Worm (Caenorhabditis elegans) whole organism, late embryonic: ENCODE results near the gene F59G1.8.

Experiments
- F13H6.1 ChIP-seq: sonication (generic microtip); optimal IDR thresholded peaks from 2 replicates; lab custom pipeline; 2016; ENCODE audit warnings: missing genetic modification characterization, missing compliant biosample characterization
- ceh-22 ChIP-seq: sonication (generic microtip); optimal IDR thresholded peaks from 2 replicates; lab custom pipeline; 2017; ENCODE audit warnings: missing biosample characterization, missing genetic modification characterization
- ceh-9 ChIP-seq: sonication (generic microtip); optimal IDR thresholded peaks from 2 replicates; lab custom pipeline; 2016; ENCODE audit warnings: mild to moderate bottlenecking, missing genetic modification characterization, inconsistent platforms, missing compliant biosample characterization
- elt-2 ChIP-seq: sonication (generic microtip); optimal IDR thresholded peaks from 2 replicates; lab custom pipeline; 2016; ENCODE audit warnings: missing genetic modification reagents, missing genetic modification characterization, missing compliant biosample characterization
- fkh-6 ChIP-seq: sonication (generic microtip); optimal IDR thresholded peaks from 2 replicates; lab custom pipeline; 2016; ENCODE audit warnings: missing genetic modification characterization, missing compliant biosample characterization
- hlh-30 ChIP-seq: sonication (generic microtip); optimal IDR thresholded peaks from 2 replicates; lab custom pipeline; 2017; ENCODE audit warnings: antibody characterized with exemption, missing genetic modification characterization, missing compliant biosample characterization; ENCODE audit not compliant: insufficient read depth
- nhr-232 ChIP-seq: sonication (generic microtip); optimal IDR thresholded peaks from 2 replicates; lab custom pipeline; 2016; ENCODE audit warnings: missing genetic modification characterization, missing compliant biosample characterization
- pat-9 ChIP-seq: fragments of 200-800 bp; sonication (Bioruptor generic); optimal IDR thresholded peaks from 2 replicates; lab custom pipeline; 2018; ENCODE audit warnings: mild to moderate bottlenecking, missing genetic modification characterization, moderate library complexity, missing compliant biosample characterization
- tbx-7 ChIP-seq: sonication (generic microtip); optimal IDR thresholded peaks from 2 replicates; lab custom pipeline; 2016; ENCODE audit warnings: missing genotype, missing genetic modification characterization, missing compliant biosample characterization
- unc-42 ChIP-seq: sonication (generic microtip); optimal IDR thresholded peaks from 2 replicates; lab custom pipeline; 2016; ENCODE audit warnings: missing genotype, missing genetic modification characterization, missing compliant biosample characterization

DNA sequence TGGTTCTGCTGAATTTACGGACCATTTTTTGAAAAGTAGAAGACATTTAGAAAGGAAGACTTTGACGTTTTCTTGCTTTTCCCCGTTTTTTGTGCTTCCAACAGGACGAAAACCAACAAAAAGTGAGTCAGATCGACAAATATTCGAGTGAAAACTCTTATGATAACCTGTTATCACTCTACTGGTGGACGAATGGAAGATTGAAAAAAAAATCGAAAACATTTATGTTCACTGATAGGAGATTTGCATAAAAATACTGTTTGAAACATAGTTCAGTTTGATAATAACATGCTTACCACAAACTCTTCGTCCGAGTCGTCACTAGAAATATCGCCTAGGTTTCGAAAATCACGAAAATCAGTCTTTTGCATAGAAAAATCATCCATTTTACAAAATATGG is 34.0 kb upstream of the F59G1.8 start:
- TF ChIP-seq pat-9 (tag; lab: Kevin White, UChicago), result no peak
- TF ChIP-seq ceh-22, result no peak
- no peak for TF ChIP-seq elt-2 (tag; lab: Kevin White, UChicago)
- no peak for TF ChIP-seq tbx-7
- no peak for TF ChIP-seq F13H6.1
- no peak for TF ChIP-seq unc-42
- no peak for TF ChIP-seq fkh-6 (tag; lab: Kevin White, UChicago)
- no peak for TF ChIP-seq hlh-30
- TF ChIP-seq ceh-9 (tag; lab: Kevin White, UChicago), result no peak
- no peak for TF ChIP-seq nhr-232 (tag; lab: Kevin White, UChicago)
